Fruit fly (Drosophila melanogaster): Measurements from ENCODE around the gene sima.

sima gene

DNA sequence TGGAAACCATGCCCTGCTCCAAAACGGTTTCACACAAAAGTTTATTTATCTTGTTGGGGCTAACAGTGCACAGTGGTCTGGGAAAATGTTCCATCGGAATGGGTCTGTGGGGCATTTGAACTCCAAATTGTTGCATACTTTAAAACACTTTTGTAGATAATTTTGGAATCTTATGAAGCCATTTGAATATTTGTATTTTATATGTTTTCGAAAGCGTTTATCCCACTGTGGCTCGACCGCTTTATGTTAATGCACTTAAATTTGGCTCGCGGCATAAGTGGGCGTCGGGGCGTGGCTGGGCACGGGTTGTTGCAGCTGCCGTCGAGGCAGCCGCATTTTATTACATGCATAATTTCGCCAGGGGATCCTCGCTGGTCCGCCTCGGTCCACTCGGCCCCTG is 13.7 kb downstream of the sima start (continued):
- TF ChIP-seq Hr38 (GFP tag; optimal IDR thresholded peaks at IDR 0.05) = no peak
- no peak for TF ChIP-seq spab (GFP tag; optimal IDR thresholded peaks at IDR 0.05)
- peak; percentile 5 for TF ChIP-seq CG34406 (GFP tag; optimal IDR thresholded peaks at IDR 0.05)
- peak; percentile 75 for TF ChIP-seq Eip78C (GFP tag)
- TF ChIP-seq CG31627 (GFP tag; optimal IDR thresholded peaks at IDR 0.05) = peak; percentile 44
- TF ChIP-seq eg (GFP tag; IDR thresholded peaks at IDR 0.05) = peak; percentile 75
- TF ChIP-seq Sox102F (GFP tag; optimal IDR thresholded peaks at IDR 0.05) = peak; percentile 36
- TF ChIP-seq CG6792 (GFP tag; optimal IDR thresholded peaks at IDR 0.05) = no peak
- peak; percentile 43 for TF ChIP-seq CG3919 (GFP tag; optimal IDR thresholded peaks at IDR 0.05)
- TF ChIP-seq Ets21C (GFP tag; optimal IDR thresholded peaks at IDR 0.05) = peak; percentile 42
- TF ChIP-seq ss (GFP tag; optimal IDR thresholded peaks at IDR 0.05) = no peak
- no peak for TF ChIP-seq fd59A (GFP tag; optimal IDR thresholded peaks at IDR 0.05)
- TF ChIP-seq Gug (GFP tag; IDR thresholded peaks at IDR 0.05) = no peak
- no peak for TF ChIP-seq salr (GFP tag; optimal IDR thresholded peaks at IDR 0.05)
- peak; percentile 40 for TF ChIP-seq cyc (GFP tag; optimal IDR thresholded peaks at IDR 0.05)
- TF ChIP-seq vri (GFP tag; optimal IDR thresholded peaks at IDR 0.05) = peak; percentile 19

DNA sequence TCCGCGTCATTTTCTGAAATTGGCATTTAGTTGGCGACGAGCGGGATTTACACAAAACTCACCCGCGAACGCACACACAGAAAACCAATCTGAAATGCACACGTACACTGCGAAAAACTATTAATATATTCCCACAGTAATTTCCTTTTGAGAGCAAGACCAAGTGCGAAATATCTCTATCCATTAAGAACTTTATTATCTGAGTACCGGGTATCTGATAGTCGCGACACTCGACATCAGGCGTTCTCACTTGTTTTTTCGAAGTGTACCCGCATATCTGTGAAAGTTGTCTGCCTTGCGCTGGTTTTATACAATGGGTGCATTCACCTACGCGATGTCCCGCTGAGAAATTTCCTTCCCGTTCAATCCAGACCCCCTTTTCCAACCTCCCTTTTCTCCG is 18.0 kb downstream of the sima start:
- peak; percentile 44 for TF ChIP-seq Ets21C (GFP tag; optimal IDR thresholded peaks at IDR 0.05)
- peak; percentile 46 for TF ChIP-seq CG6276 (GFP tag; optimal IDR thresholded peaks at IDR 0.05)
- no peak for TF ChIP-seq vri (GFP tag; optimal IDR thresholded peaks at IDR 0.05)
- TF ChIP-seq Eip93F (GFP tag; optimal IDR thresholded peaks at IDR 0.05) = no peak
- TF ChIP-seq spab (GFP tag; optimal IDR thresholded peaks at IDR 0.05) = peak; percentile 36
- TF ChIP-seq CG11902 (GFP tag; optimal IDR thresholded peaks at IDR 0.05) = peak; percentile 17
- TF ChIP-seq CG8319 (GFP tag; optimal IDR thresholded peaks at IDR 0.05) = peak; percentile 31
- TF ChIP-seq CG1621 (tag; optimal IDR thresholded peaks at IDR 0.05) = peak; percentile 65
- TF ChIP-seq CG4318 (GFP tag; optimal IDR thresholded peaks at IDR 0.05) = peak; percentile 58
- TF ChIP-seq CG3919 (GFP tag; optimal IDR thresholded peaks at IDR 0.05) = peak; percentile 68
- TF ChIP-seq CG10631 (GFP tag; optimal IDR thresholded peaks at IDR 0.05) = peak; percentile 71
- TF ChIP-seq Eip75B (GFP tag; optimal IDR thresholded peaks at IDR 0.05) = peak; percentile 74
- TF ChIP-seq OdsH (GFP tag; optimal IDR thresholded peaks at IDR 0.05) = peak; percentile 72
- TF ChIP-seq CG11294 (GFP tag; IDR thresholded peaks at IDR 0.05) = peak; percentile 24; the same call in 1 of the 2 replicates
- peak; percentile 69 for TF ChIP-seq esn (GFP tag; optimal IDR thresholded peaks at IDR 0.05)
- peak; percentile 89 for TF ChIP-seq Eip78C (GFP tag)
- peak; percentile 51 for TF ChIP-seq Sox102F (GFP tag; optimal IDR thresholded peaks at IDR 0.05)
- TF ChIP-seq CG32006 (GFP tag; optimal IDR thresholded peaks at IDR 0.05) = peak; percentile 80
- TF ChIP-seq ss (GFP tag; optimal IDR thresholded peaks at IDR 0.05) = peak; percentile 24 to 52
- TF ChIP-seq CG31627 (GFP tag; optimal IDR thresholded peaks at IDR 0.05) = peak; percentile 68
- peak; percentile 67 for TF ChIP-seq acj6 (GFP tag; optimal IDR thresholded peaks at IDR 0.05)
- peak; percentile 70 for TF ChIP-seq Gug (GFP tag; IDR thresholded peaks at IDR 0.05)
- peak; percentile 49 for TF ChIP-seq CG10669 (GFP tag; optimal IDR thresholded peaks at IDR 0.05)
- TF ChIP-seq dac (GFP tag; optimal IDR thresholded peaks at IDR 0.05) = peak; percentile 56
- TF ChIP-seq cyc (GFP tag; optimal IDR thresholded peaks at IDR 0.05) = peak; percentile 65
- TF ChIP-seq CG16779 (tag; optimal IDR thresholded peaks at IDR 0.05) = no peak
- TF ChIP-seq fd85E (GFP tag; optimal IDR thresholded peaks at IDR 0.05) = no peak
- peak; percentile 36 for TF ChIP-seq CG11762 (GFP tag; optimal IDR thresholded peaks at IDR 0.05; ENCODE audit: insufficient read depth)
- TF ChIP-seq CG6163 (GFP tag; IDR thresholded peaks at IDR 0.05) = peak; percentile 76
- TF ChIP-seq topi (GFP tag; optimal IDR thresholded peaks at IDR 0.05) = peak; percentile 53
- TF ChIP-seq Sox14 (GFP tag; optimal IDR thresholded peaks at IDR 0.05) = peak; percentile 64
- peak; percentile 63; the same call in 2 of the 3 replicates for TF ChIP-seq eg (GFP tag; IDR thresholded peaks at IDR 0.05)
- TF ChIP-seq dsx (GFP tag; optimal IDR thresholded peaks at IDR 0.05; ENCODE audit: poor library complexity, severe bottlenecking) = peak; percentile 3
- peak; percentile 20 to 53 for TF ChIP-seq salr (GFP tag; optimal IDR thresholded peaks at IDR 0.05)
- peak; percentile 46 for TF ChIP-seq fd59A (GFP tag; optimal IDR thresholded peaks at IDR 0.05)
- peak; percentile 41 for TF ChIP-seq Lpt (GFP tag; optimal IDR thresholded peaks at IDR 0.05)
- TF ChIP-seq fkh (GFP tag; optimal IDR thresholded peaks at IDR 0.05) = no peak
- TF ChIP-seq CG7368 (GFP tag; optimal IDR thresholded peaks at IDR 0.05) = peak; percentile 3
- peak; percentile 39 for TF ChIP-seq Sox15 (GFP tag; optimal IDR thresholded peaks at IDR 0.05)
- TF ChIP-seq CG8119 (GFP tag; IDR thresholded peaks at IDR 0.05) = peak; percentile 55; the same call in 2 of the 3 replicates
- peak; percentile 74 for TF ChIP-seq CG15336 (GFP tag; IDR thresholded peaks at IDR 0.05)
- peak; percentile 48 for TF ChIP-seq CG34406 (GFP tag; optimal IDR thresholded peaks at IDR 0.05)
- peak; percentile 51 for TF ChIP-seq achi (GFP tag; optimal IDR thresholded peaks at IDR 0.05)
- peak; percentile 5 for TF ChIP-seq Blimp-1 (GFP tag; optimal IDR thresholded peaks at IDR 0.05)
- TF ChIP-seq CG6854 (GFP tag; optimal IDR thresholded peaks at IDR 0.05) = no peak
